Worm (Caenorhabditis elegans): Measurements from ENCODE around the gene F36H1.3.
A peak's percentile ranks its signal among the peaks of the same experiment; 100 is the strongest.

F36H1.3 gene

DNA sequence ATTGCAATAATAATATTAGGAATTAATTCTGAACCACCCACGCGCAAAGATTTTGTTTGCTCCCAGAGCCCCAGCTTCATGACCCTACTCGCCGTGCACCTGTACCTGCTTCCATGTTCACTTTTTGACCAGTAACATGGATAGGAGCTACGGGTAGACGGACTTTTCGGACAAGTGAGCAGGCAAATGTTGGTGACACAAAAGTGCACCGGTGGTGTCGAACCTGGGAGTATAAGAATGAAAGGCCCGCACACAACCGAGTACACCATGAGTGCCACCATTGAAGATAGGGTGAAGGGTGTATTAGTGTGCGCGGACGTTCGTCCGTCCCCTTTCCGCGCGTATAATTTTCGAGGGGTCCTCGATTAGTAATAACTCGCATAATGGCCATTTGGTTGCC, 24.0 kb upstream of the F36H1.3 start:
- TF ChIP-seq mxl-2 (GFP tag; conservative IDR thresholded peaks at IDR 0.05) (0 out of 2 replicates have a peak, but pooled peaks have one; percentile 23), ztf-7 (tag; optimal IDR thresholded peaks at IDR 0.05) (no peak), zip-2 (tag; optimal IDR thresholded peaks at IDR 0.05) (no peak), jun-1 (tag; optimal IDR thresholded peaks at IDR 0.05) (no peak), Y105C5A.15 (GFP tag; IDR thresholded peaks at IDR 0.05) (peak; percentile 77; the same call in 1 of the 2 replicates), saeg-2 (GFP tag; IDR thresholded peaks at IDR 0.05) (no peak), ceh-28 (tag; optimal IDR thresholded peaks at IDR 0.05) (no peak), set-16 (GFP tag; IDR thresholded peaks at IDR 0.05) (peak; percentile 39; the same call in 1 of the 2 replicates), aha-1 (tag) (no peak), Y5F2A.4 (GFP tag; optimal IDR thresholded peaks at IDR 0.05) (peak; percentile 89), dpl-1 (GFP tag; optimal IDR thresholded peaks at IDR 0.05) (no peak), ceh-44 (GFP tag; IDR thresholded peaks at IDR 0.05) (peak; percentile 91), nhr-237 (tag; optimal IDR thresholded peaks at IDR 0.05) (no peak), mxl-3 (GFP tag; optimal IDR thresholded peaks at IDR 0.05) (peak; percentile 75), ztf-11 (tag; optimal IDR thresholded peaks at IDR 0.05) (no peak), zfp-3 (GFP tag; conservative IDR thresholded peaks at IDR 0.05) (peak; percentile 67), daf-16 (GFP tag; optimal IDR thresholded peaks at IDR 0.05) (peak; percentile 31 to 64), daf-16 (tag; optimal IDR thresholded peaks at IDR 0.05) (peak; percentile 17), mes-2 (tag; optimal IDR thresholded peaks at IDR 0.05; ENCODE audit: poor library complexity, severe bottlenecking) (peak; percentile 79), spr-1 (tag; optimal IDR thresholded peaks at IDR 0.05) (peak; percentile 77), egl-43 (GFP tag; IDR thresholded peaks at IDR 0.05) (peak; percentile 93), nhr-42 (GFP tag; IDR thresholded peaks at IDR 0.05) (peak; percentile 50; the same call in 1 of the 2 replicates), madf-5 (GFP tag; IDR thresholded peaks at IDR 0.05) (peak; percentile 28 to 76; a peak in 1 of 4 replicates), lin-1 (GFP tag; IDR thresholded peaks at IDR 0.05) (peak; percentile 78), ces-1 (GFP tag; optimal IDR thresholded peaks at IDR 0.05) (no peak), ceh-62 (tag; optimal IDR thresholded peaks at IDR 0.05) (no peak), unc-130 (GFP tag; optimal IDR thresholded peaks at IDR 0.05) (peak; percentile 75), ama-1 (optimal IDR thresholded peaks at IDR 0.05) (no peak), nhr-77 (tag; optimal IDR thresholded peaks at IDR 0.05) (no peak), ZK337.2 (GFP tag; IDR thresholded peaks at IDR 0.05) (peak; percentile 65; the same call in 1 of the 2 replicates), tag-97 (GFP tag; IDR thresholded peaks at IDR 0.05) (no peak), dmd-8 (GFP tag; IDR thresholded peaks at IDR 0.05) (peak; percentile 86), tra-1 (GFP tag; IDR thresholded peaks at IDR 0.05) (peak; percentile 76), zip-11 (GFP tag; IDR thresholded peaks at IDR 0.05) (no peak), lin-29 (GFP tag; IDR thresholded peaks at IDR 0.05) (0 out of 2 replicates have a peak, but pooled peaks have one; percentile 32), lim-7 (GFP tag; IDR thresholded peaks at IDR 0.05) (peak; percentile 96), F26F4.8 (GFP tag; conservative IDR thresholded peaks at IDR 0.05) (peak; percentile 89), lir-3 (tag; optimal IDR thresholded peaks at IDR 0.05) (peak; percentile 17), arid-1 (GFP tag; conservative IDR thresholded peaks at IDR 0.05) (peak; percentile 74), ceh-82 (tag; optimal IDR thresholded peaks at IDR 0.05) (no peak), D1046.2 (GFP tag; IDR thresholded peaks at IDR 0.05) (peak; percentile 84), nhr-6 (tag; optimal IDR thresholded peaks at IDR 0.05) (peak; percentile 10), F49E8.2 (tag; optimal IDR thresholded peaks at IDR 0.05; ENCODE audit: borderline replicate concordance) (peak; percentile 91), attf-4 (tag; optimal IDR thresholded peaks at IDR 0.05) (no peak), nhr-11 (tag; optimal IDR thresholded peaks at IDR 0.05) (no peak), ceh-32 (tag; optimal IDR thresholded peaks at IDR 0.05; ENCODE audit: poor library complexity) (no peak), zfp-2 (tag; optimal IDR thresholded peaks at IDR 0.05) (peak; percentile 42), aly-2 (tag; optimal IDR thresholded peaks at IDR 0.05) (no peak), unc-62 (GFP tag; optimal IDR thresholded peaks at IDR 0.05 in 1 of 2) (peak in 1 of 2 experiments; percentile 24), unc-62 (tag; optimal IDR thresholded peaks at IDR 0.05) (no peak), pha-4 (GFP tag; IDR thresholded peaks at IDR 0.05) (peak; percentile 77), pha-4 (tag; optimal IDR thresholded peaks at IDR 0.05) (no peak), lin-13 (GFP tag; optimal IDR thresholded peaks at IDR 0.05) (no peak)
